Worm (Caenorhabditis elegans): Measurements from ENCODE around the gene srt-68.

The srt-68 gene

ce11 chrV:5269024-5269535 lies 17.2 kb upstream of the srt-68 start, which contains the start of gene penr-1 (continued):
- TF ChIP-seq ztf-1 (GFP tag; conservative IDR thresholded peaks at IDR 0.05) (no peak), zag-1 (tag; optimal IDR thresholded peaks at IDR 0.05) (no peak), ztf-4 (tag; optimal IDR thresholded peaks at IDR 0.05) (no peak), elt-1 (tag; optimal IDR thresholded peaks at IDR 0.05) (no peak), nhr-237 (tag; optimal IDR thresholded peaks at IDR 0.05) (no peak), egl-27 (tag; optimal IDR thresholded peaks at IDR 0.05) (no peak), nhr-77 (tag; optimal IDR thresholded peaks at IDR 0.05) (no peak), sma-3 (GFP tag; optimal IDR thresholded peaks at IDR 0.05) (peak; percentile 41), unc-55 (GFP tag; optimal IDR thresholded peaks at IDR 0.05) (peak; percentile 71), nhr-129 (tag; optimal IDR thresholded peaks at IDR 0.05) (peak; percentile 57), mbf-1 (tag; optimal IDR thresholded peaks at IDR 0.05) (no peak), lsy-2 (tag; optimal IDR thresholded peaks at IDR 0.05) (peak; percentile 3 to 74), Y55F3AM.14 (GFP tag; optimal IDR thresholded peaks at IDR 0.05) (no peak), lin-39 (tag; optimal IDR thresholded peaks at IDR 0.05) (no peak), nhr-6 (tag; optimal IDR thresholded peaks at IDR 0.05) (no peak)

ce11 chrV:5265581-5265980 lies 13.7 kb upstream of the srt-68 start, which contains the start of the genes srt-69 and B0238.12:
Gene srt-69 (minus strand): TSS chrV:5265681.
Gene B0238.12 (plus strand): TSS chrV:5265844.
- TF ChIP-seq nhr-25 (tag; optimal IDR thresholded peaks at IDR 0.05) (no peak), nhr-21 (tag; optimal IDR thresholded peaks at IDR 0.05) (no peak), skn-1 (tag; optimal IDR thresholded peaks at IDR 0.05) (no peak), unc-39 (tag; optimal IDR thresholded peaks at IDR 0.05) (no peak), ztf-4 (tag; optimal IDR thresholded peaks at IDR 0.05) (no peak), sma-3 (GFP tag; optimal IDR thresholded peaks at IDR 0.05) (no peak), crh-2 (tag; optimal IDR thresholded peaks at IDR 0.05) (no peak), ztf-1 (GFP tag; conservative IDR thresholded peaks at IDR 0.05) (no peak), dmd-4 (tag; optimal IDR thresholded peaks at IDR 0.05) (no peak), zag-1 (tag; optimal IDR thresholded peaks at IDR 0.05) (no peak)

- no peak for TF ChIP-seq peb-1 (tag; optimal IDR thresholded peaks at IDR 0.05)
- TF ChIP-seq ama-1 (optimal IDR thresholded peaks at IDR 0.05): no peak
- no peak for TF ChIP-seq crh-2 (tag; optimal IDR thresholded peaks at IDR 0.05)
- no peak for TF ChIP-seq unc-62 (GFP tag; optimal IDR thresholded peaks at IDR 0.05)
- no peak for TF ChIP-seq sem-4 (tag; optimal IDR thresholded peaks at IDR 0.05)
Measured at ce11 chrV:5262999-5263398, 11.1 kb upstream of the srt-68 start, which contains the start of gene cest-30. Gene cest-30 (minus strand): TSS chrV:5263099.

ce11 chrV:5259448-5259847 lies 7.5 kb upstream of the srt-68 start, which contains the start of gene srt-70:
Gene srt-70 (minus strand): TSS chrV:5259548.
- no peak for TF ChIP-seq alr-1 (tag; optimal IDR thresholded peaks at IDR 0.05)
- TF ChIP-seq ama-1 (optimal IDR thresholded peaks at IDR 0.05): no peak
- TF ChIP-seq elt-1 (tag; optimal IDR thresholded peaks at IDR 0.05): no peak
- no peak for TF ChIP-seq unc-39 (tag; optimal IDR thresholded peaks at IDR 0.05)
- no peak for TF ChIP-seq F13H6.1 (tag; optimal IDR thresholded peaks at IDR 0.05)
- no peak for TF ChIP-seq ceh-82 (tag; optimal IDR thresholded peaks at IDR 0.05)

ce11 chrV:5257358-5257757 lies 5.4 kb upstream of the srt-68 start, which contains the start of gene srt-67:
Gene srt-67 (minus strand): TSS chrV:5257458.
- TF ChIP-seq nhr-12 (tag; optimal IDR thresholded peaks at IDR 0.05): no peak

ce11 chrV:5243036-5243435 lies 8.9 kb downstream of the srt-68 start, which contains the start of gene cest-35.1:
Gene cest-35.1 (minus strand): TSS chrV:5243136.
- TF ChIP-seq nhr-129 (tag; optimal IDR thresholded peaks at IDR 0.05): no peak
- TF ChIP-seq egl-27 (tag; optimal IDR thresholded peaks at IDR 0.05): no peak
- no peak for TF ChIP-seq lin-13 (GFP tag; optimal IDR thresholded peaks at IDR 0.05)

- TF ChIP-seq blmp-1 (tag; optimal IDR thresholded peaks at IDR 0.05; ENCODE audit: insufficient read depth) (no peak), peb-1 (tag; optimal IDR thresholded peaks at IDR 0.05) (no peak), ama-1 (optimal IDR thresholded peaks at IDR 0.05) (no peak), nhr-10 (tag; optimal IDR thresholded peaks at IDR 0.05) (no peak), snpc-4 (tag; optimal IDR thresholded peaks at IDR 0.05) (no peak), ZK546.5 (tag; optimal IDR thresholded peaks at IDR 0.05) (no peak), ztf-1 (GFP tag; conservative IDR thresholded peaks at IDR 0.05) (no peak), C34F6.9 (tag; optimal IDR thresholded peaks at IDR 0.05) (no peak), lin-39 (tag; optimal IDR thresholded peaks at IDR 0.05) (no peak), nhr-11 (tag; optimal IDR thresholded peaks at IDR 0.05) (no peak), fos-1 (tag; optimal IDR thresholded peaks at IDR 0.05) (no peak), unc-55 (GFP tag; optimal IDR thresholded peaks at IDR 0.05) (no peak), nhr-129 (tag; optimal IDR thresholded peaks at IDR 0.05) (no peak), Y55F3AM.14 (GFP tag; optimal IDR thresholded peaks at IDR 0.05) (no peak), nhr-237 (tag; optimal IDR thresholded peaks at IDR 0.05) (no peak), nhr-12 (tag; optimal IDR thresholded peaks at IDR 0.05) (no peak), zag-1 (tag; optimal IDR thresholded peaks at IDR 0.05) (no peak)
Measured at ce11 chrV:5239903-5240302, 12.0 kb downstream of the srt-68 start, which contains the start of gene B0238.15. Gene B0238.15 (plus strand): TSS chrV:5240203.
